Worm (Caenorhabditis elegans): ENCODE data around the gene srh-35.

- TF ChIP-seq ceh-9 (tag; optimal IDR thresholded peaks at IDR 0.05) = no peak
- TF ChIP-seq nfya-1 (tag; optimal IDR thresholded peaks at IDR 0.05) = no peak
- no peak for TF ChIP-seq mec-3 (tag; optimal IDR thresholded peaks at IDR 0.05; ENCODE audit: borderline replicate concordance)
- no peak for TF ChIP-seq pqm-1 (tag; optimal IDR thresholded peaks at IDR 0.05)
- TF ChIP-seq nhr-11 (tag; optimal IDR thresholded peaks at IDR 0.05) = no peak
- no peak for TF ChIP-seq unc-55 (GFP tag; optimal IDR thresholded peaks at IDR 0.05)
- TF ChIP-seq rnt-1 (tag; optimal IDR thresholded peaks at IDR 0.05) = no peak
- TF ChIP-seq ref-2 (tag; optimal IDR thresholded peaks at IDR 0.05) = no peak
- no peak for TF ChIP-seq ahr-1 (tag; optimal IDR thresholded peaks at IDR 0.05)
- TF ChIP-seq tbx-2 (tag; optimal IDR thresholded peaks at IDR 0.05) = no peak
- TF ChIP-seq pha-4 (tag; optimal IDR thresholded peaks at IDR 0.05) = no peak
- no peak for TF ChIP-seq hlh-13 (GFP tag; optimal IDR thresholded peaks at IDR 0.05)
- TF ChIP-seq madf-2 (tag; optimal IDR thresholded peaks at IDR 0.05) = no peak
- no peak for TF ChIP-seq F13H6.1 (tag; optimal IDR thresholded peaks at IDR 0.05)
Measured at ce11 chrV:462263-462662, 13.2 kb upstream of the srh-35 start, which contains the start of gene nhr-202.

Measured in whole organism, late embryonic.